Fruit fly (Drosophila melanogaster): ENCODE measurements around the gene bys.

Gene bys

DNA sequence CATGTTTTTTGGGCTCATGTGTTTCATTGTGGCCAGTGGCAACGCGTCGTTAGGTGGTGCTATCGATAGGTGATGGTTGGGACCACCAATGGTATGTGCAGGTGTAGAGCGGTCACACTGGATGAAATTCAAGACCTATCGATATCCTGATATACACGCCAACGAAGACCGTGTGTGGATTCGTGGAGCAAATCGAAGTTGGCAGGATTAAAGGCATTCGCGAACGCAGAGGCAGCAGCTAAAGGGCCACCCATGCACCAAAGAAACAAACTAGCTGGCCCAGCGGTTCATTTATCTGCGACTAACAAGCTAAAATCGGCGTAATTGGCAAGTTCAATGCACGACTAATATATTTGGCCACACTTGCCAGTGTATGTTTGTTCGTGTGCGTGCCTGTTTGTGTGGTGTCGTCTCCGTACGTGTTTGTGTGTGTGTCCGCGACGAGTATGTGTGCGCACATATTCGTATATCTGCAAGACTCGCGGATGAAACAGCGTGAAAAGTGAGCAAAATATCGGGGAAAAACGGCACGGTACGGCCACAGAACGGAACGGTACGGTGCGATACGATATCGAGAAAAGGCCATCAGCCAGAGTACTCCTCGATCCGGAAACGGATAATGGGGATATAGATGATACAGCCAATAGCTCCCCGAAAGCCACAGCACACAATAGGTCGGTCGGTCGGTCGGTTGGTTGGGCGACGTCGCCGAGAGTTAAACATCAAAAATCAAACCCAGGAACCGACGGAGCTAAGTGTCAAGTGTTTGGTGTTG lies 34.3 kb downstream of the bys start, which contains the start of gene Ubr3:
TSS of gene Ubr3 (plus strand) at position 99 of the 775 bp plus-strand sequence.
- TF ChIP-seq CTCF (optimal IDR thresholded peaks at IDR 0.05) (no peak), CG8478 (optimal IDR thresholded peaks at IDR 0.05) (no peak)

DNA sequence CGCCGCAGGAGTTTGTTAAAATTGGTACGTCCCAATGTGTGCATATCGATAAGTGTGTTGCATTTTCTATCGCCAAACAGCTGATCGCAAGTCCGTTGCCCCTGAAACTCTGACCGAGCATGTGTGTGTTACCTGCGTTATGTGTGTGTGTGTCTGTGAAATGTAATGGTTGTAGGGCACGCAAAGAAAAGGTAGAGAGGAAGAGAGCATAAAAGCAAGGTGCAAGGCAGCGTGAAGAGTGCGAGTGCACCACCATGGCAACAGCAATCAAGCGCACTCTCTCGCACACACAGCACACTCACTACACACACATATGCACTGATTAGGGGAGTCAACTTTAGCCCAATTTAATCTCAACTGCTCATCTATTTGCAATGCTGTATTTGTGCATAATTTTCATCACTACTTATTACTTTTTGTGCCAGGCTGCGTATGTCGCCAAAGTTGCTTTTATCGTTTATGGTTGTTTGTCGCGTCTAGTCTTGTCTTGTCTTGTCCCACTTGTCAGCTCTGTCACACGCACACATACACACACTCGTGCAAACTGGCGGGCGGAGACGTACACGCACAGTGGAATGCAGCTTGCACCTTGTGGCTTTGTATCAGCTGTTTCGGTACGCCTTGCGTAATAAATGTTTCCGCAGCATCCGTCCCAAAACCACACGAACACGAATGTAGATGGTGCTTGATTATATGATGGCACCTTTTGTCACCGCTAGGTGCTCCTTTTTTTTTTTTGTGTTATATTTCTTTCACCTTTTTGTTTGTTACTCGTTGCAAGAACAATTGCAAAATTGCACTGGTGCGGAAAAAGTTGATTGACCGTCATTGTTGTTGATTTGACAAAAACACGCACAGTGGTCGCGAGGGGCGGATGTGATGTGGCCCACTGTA lies 36.2 kb downstream of the bys start:
- TF ChIP-seq CG8478 (optimal IDR thresholded peaks at IDR 0.05): no peak
- TF ChIP-seq CTCF (optimal IDR thresholded peaks at IDR 0.05): no peak

DNA sequence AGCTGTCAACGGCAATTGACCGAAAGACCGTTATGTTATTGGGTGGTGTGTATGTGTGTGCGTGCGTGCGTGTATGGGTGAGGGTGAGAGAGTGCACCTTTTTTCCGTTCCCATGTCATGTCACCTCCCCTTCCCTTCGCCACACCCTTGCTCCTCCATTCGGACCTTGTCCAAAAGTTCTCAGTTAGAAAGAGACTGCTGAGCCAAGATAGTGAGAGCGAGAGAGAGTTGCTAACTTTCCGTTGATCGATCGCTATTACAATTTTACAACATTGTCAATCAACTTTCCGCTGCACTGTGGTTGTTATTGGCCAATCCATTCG lies 36.8 kb downstream of the bys start:
- no peak for TF ChIP-seq CTCF (optimal IDR thresholded peaks at IDR 0.05)
- no peak for TF ChIP-seq CG8478 (optimal IDR thresholded peaks at IDR 0.05)

DNA sequence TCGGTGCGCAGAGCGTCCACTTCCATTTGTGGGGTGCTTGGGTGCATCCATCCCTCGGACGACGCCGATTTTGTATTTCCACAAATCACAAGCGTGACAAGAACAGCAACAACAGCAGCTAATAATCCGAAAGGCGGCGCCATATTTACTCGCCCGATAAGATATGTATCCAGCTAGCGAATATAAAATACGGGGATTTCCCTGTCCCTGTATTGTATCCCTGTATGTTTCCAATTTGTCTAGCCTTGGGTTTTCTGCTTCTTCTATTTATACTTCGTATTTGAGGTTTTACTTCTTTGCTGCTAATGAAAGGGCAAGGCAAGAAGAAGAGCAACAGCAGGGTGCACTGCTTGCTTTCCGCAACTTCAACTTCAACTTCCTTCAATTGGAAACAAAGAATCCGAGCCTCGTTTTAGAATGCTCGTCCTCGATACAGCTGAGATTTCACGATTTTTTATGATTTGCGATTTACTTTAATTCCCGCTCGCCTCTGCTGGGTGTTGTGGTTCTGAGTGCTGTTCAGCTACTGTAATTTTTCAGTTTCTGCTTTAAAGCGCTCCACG lies 42.6 kb downstream of the bys start:
- no peak for TF ChIP-seq CTCF (optimal IDR thresholded peaks at IDR 0.05)
- no peak for TF ChIP-seq CG8478 (optimal IDR thresholded peaks at IDR 0.05)

DNA sequence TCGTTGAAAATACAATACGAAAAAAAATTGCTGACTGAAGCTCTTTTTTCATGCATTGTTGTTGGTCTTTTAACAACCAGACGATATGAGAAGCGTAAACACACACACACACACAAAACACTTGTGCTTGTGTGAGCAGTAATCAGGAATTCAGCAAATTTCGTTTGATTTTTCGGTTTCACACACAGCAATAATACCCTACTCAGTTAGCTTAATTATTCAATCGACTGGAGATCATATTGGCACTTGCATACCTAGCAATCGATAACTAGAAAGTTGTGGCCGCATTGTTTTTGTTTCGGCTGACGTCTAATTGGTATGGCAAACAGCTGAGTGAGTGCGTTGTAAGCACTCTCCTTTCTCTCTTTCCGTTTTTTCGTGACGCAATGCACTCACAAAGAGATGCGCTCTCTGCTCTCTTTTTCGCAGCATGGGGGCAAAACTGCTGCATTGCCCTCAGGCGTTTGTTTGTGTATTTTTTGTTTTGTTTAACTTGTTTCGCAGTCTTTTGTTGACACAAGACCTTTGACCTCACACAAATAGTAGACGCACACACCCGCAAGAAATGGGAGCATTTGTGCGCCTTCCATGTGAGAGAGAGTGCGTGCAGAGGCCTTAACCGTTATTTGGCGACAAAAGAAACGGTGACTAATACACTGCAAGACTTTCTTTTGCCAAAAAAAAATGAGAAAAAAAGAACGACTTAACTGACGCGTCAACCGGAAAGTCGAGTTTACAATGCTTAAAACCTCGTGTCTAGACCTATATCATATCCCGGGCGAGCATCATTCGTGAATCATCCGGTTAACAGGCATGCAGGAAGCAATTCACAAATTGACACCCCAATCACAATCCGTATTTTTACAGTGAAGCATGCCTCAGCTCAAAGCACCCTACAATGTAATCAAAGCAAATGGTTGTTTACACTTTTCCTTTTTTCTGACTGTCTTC lies 43.4 kb downstream of the bys start:
- TF ChIP-seq CTCF (optimal IDR thresholded peaks at IDR 0.05): no peak
- no peak for TF ChIP-seq CG8478 (optimal IDR thresholded peaks at IDR 0.05)

DNA sequence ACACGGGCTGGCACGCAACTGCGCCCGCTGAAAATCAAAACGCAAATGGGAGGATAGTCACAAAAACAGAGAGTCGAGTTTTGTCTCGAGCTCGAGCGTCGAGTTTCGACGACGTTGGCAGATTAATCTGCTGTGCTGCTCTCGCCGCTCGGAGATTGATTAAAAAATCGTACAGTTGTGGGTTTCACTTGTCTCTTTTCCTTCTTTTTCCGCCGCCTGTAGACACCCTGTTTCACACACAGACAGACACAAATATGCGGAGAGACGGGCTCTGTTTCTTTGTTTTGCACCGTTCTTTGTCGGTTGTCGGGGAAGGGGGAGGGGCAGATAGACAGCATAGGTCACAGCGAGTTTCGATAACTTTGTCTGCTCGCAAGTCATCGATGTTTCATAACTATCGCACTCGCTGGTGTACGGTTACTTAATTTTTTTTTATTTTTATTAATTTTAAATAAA lies 45.2 kb downstream of the bys start, which contains the start of gene orion:
TSS of gene orion (minus strand) at position 51 of the 456 bp plus-strand sequence.
- TF ChIP-seq CG8478 (optimal IDR thresholded peaks at IDR 0.05) (no peak), CTCF (optimal IDR thresholded peaks at IDR 0.05) (no peak)

All from S2 (cell line).